Fruit fly (Drosophila melanogaster) whole organism, embryonic: Measurements from ENCODE around the gene Dhdds.

Source experiments
- Aef1 ChIP-seq: fragments of 200-800 bp; sonication (Bioruptor generic); IDR thresholded peaks from 3 replicates; pipeline ENCODE4 v1.3.6; 2022; ENCODE audit warnings: missing biosample characterization, missing genetic modification characterization
- Blimp-1 ChIP-seq: fragments of 200-800 bp; sonication (Bioruptor generic); optimal IDR thresholded peaks from 3 replicates; lab custom pipeline; 2018; ENCODE audit warnings: missing biosample characterization, missing genetic modification characterization, mild to moderate bottlenecking, moderate library complexity, missing genetic modification reagents
- CG10654 ChIP-seq: fragments of 200-800 bp; sonication (Bioruptor generic); optimal IDR thresholded peaks from 2 replicates; lab custom pipeline; 2016; ENCODE audit warnings: missing biosample characterization, missing genetic modification characterization
- CG11093 ChIP-seq: fragments of 200-800 bp; sonication (Bioruptor generic); IDR thresholded peaks from 3 replicates; pipeline ENCODE4 v1.3.6; 2022; ENCODE audit warnings: missing biosample characterization, missing genetic modification characterization
- CG12219 ChIP-seq: fragments of 200-800 bp; sonication (Bioruptor generic); optimal IDR thresholded peaks from 3 replicates; lab custom pipeline; 2018; ENCODE audit warnings: missing biosample characterization, mild to moderate bottlenecking, missing genetic modification characterization
- CG12391 ChIP-seq: fragments of 200-800 bp; sonication (Bioruptor generic); optimal IDR thresholded peaks from 3 replicates; lab custom pipeline; 2018; ENCODE audit warnings: missing biosample characterization, mild to moderate bottlenecking, missing genetic modification characterization, moderate library complexity
- CG15073 ChIP-seq: fragments of 200-800 bp; sonication (Bioruptor generic); optimal IDR thresholded peaks from 2 replicates; lab custom pipeline; 2016; ENCODE audit warnings: missing biosample characterization, missing genetic modification characterization
- CG1602 ChIP-seq: fragments of 200-800 bp; sonication (Bioruptor generic); optimal IDR thresholded peaks from 3 replicates; lab custom pipeline; 2016; ENCODE audit warnings: missing biosample characterization, missing genetic modification characterization
- CG17328 ChIP-seq: fragments of 200-800 bp; sonication (Bioruptor generic); IDR thresholded peaks from 2 replicates; pipeline ENCODE4 v1.3.6; 2022; ENCODE audit warnings: missing biosample characterization, missing genetic modification characterization
- CG17385 ChIP-seq: fragments of 200-800 bp; sonication (Bioruptor generic); optimal IDR thresholded peaks from 3 replicates; lab custom pipeline; 2018; ENCODE audit warnings: missing biosample characterization, mild to moderate bottlenecking, missing genetic modification characterization
- CG2678 ChIP-seq: fragments of 200-800 bp; sonication (Bioruptor generic); optimal IDR thresholded peaks from 3 replicates; lab custom pipeline; 2019; ENCODE audit warnings: missing biosample characterization, mild to moderate bottlenecking, missing genetic modification characterization, moderate library complexity
- CG2712 ChIP-seq: fragments of 200-800 bp; optimal IDR thresholded peaks from 3 replicates; lab custom pipeline; 2019; ENCODE audit warnings: missing biosample characterization, mild to moderate bottlenecking, missing genetic modification characterization, moderate library complexity
- CG31441 ChIP-seq: fragments of 200-800 bp; sonication (Bioruptor generic); IDR thresholded peaks from 2 replicates; pipeline ENCODE4 v1.3.6; 2022; ENCODE audit warnings: missing biosample characterization, missing genetic modification characterization
- CG33213 ChIP-seq: fragments of 200-800 bp; sonication (Bioruptor generic); optimal IDR thresholded peaks from 3 replicates; lab custom pipeline; 2016; ENCODE audit warnings: missing biosample characterization, missing genetic modification characterization
- CG4820 ChIP-seq: fragments of 200-800 bp; sonication (Bioruptor generic); optimal IDR thresholded peaks from 3 replicates; lab custom pipeline; 2016; ENCODE audit warnings: missing biosample characterization, missing genetic modification characterization
- CG9609 ChIP-seq: fragments of 200-800 bp; sonication (Bioruptor generic); optimal IDR thresholded peaks from 3 replicates; lab custom pipeline; 2016; ENCODE audit warnings: missing biosample characterization, missing genetic modification characterization
- D ChIP-seq, 2 experiments: fragments of 200-800 bp in 1 of 2; fragments of >200 bp in 1 of 2; sonication (Bioruptor generic) in 1 of 2; optimal IDR thresholded peaks; 2 replicates in 1 of 2; 3 replicates in 1 of 2; lab custom pipeline; 2017; ENCODE audit warnings: mild to moderate bottlenecking in 1 of 2, missing biosample characterization in 1 of 2, missing genetic modification characterization in 1 of 2, missing genetic modification reagents in 1 of 2
- Drgx ChIP-seq: fragments of 200-800 bp; sonication (Bioruptor generic); IDR thresholded peaks from 2 replicates; pipeline ENCODE4 v1.3.6; 2022; ENCODE audit warnings: missing biosample characterization, missing genetic modification characterization
- Ets65A ChIP-seq: fragments of 200-800 bp; sonication (Bioruptor generic); peaks from one replicate; lab custom pipeline; 2016; ENCODE audit warnings: missing biosample characterization, missing genetic modification characterization
- Hr51 ChIP-seq, 2 experiments: fragments of 200-800 bp; sonication (Bioruptor generic); optimal IDR thresholded peaks; 2 replicates in 1 of 2; 3 replicates in 1 of 2; lab custom pipeline; 2016 to 2018; ENCODE audit warnings: missing biosample characterization in 2 of 2, missing genetic modification characterization in 2 of 2, mild to moderate bottlenecking in 1 of 2, moderate library complexity in 1 of 2
- Hsf ChIP-seq: fragments of 200-800 bp; sonication (Bioruptor generic); optimal IDR thresholded peaks from 3 replicates; lab custom pipeline; 2016; ENCODE audit warnings: missing biosample characterization, missing genetic modification characterization
- PHDP ChIP-seq: fragments of 200-800 bp; sonication (Bioruptor generic); optimal IDR thresholded peaks from 3 replicates; lab custom pipeline; 2018; ENCODE audit warnings: missing biosample characterization, mild to moderate bottlenecking, missing genetic modification characterization, moderate library complexity
- Pdp1 ChIP-seq, 2 experiments: fragments of 200-800 bp; sonication (Bioruptor generic); optimal IDR thresholded peaks; 3 replicates each; lab custom pipeline; 2016; ENCODE audit warnings: missing biosample characterization in 2 of 2, missing genetic modification characterization in 2 of 2, mild to moderate bottlenecking in 1 of 2, moderate library complexity in 1 of 2
- Xbp1 ChIP-seq: fragments of 200-800 bp; sonication (Bioruptor generic); optimal IDR thresholded peaks from 3 replicates; lab custom pipeline; 2016; ENCODE audit warnings: missing biosample characterization, mild to moderate bottlenecking, missing genetic modification characterization
- Xrp1 ChIP-seq: fragments of 200-800 bp; sonication (Bioruptor generic); IDR thresholded peaks from 2 replicates; pipeline ENCODE4 v1.3.6; 2022; ENCODE audit warnings: missing biosample characterization, missing genetic modification characterization
- bcd ChIP-seq: fragments of 200-800 bp; sonication (Bioruptor generic); optimal IDR thresholded peaks from 2 replicates; lab custom pipeline; 2017; ENCODE audit warnings: missing biosample characterization, mild to moderate bottlenecking, missing genetic modification characterization
- ci ChIP-seq: fragments of 200-800 bp; sonication (Bioruptor generic); IDR thresholded peaks from 3 replicates; pipeline ENCODE4 v1.3.6; 2022; ENCODE audit warnings: missing biosample characterization, missing genetic modification characterization
- crol ChIP-seq: fragments of 200-800 bp; sonication (Bioruptor generic); IDR thresholded peaks from 2 replicates; pipeline ENCODE4 v1.3.6; 2022; ENCODE audit warnings: missing biosample characterization, missing genetic modification characterization
- dpn ChIP-seq, 2 experiments: fragments of 200-800 bp; sonication (Bioruptor generic); optimal IDR thresholded peaks; 3 replicates each; lab custom pipeline; 2016; ENCODE audit warnings: missing biosample characterization in 2 of 2, missing genetic modification characterization in 2 of 2
- eve ChIP-seq, 2 experiments: fragments of >200 bp; optimal IDR thresholded peaks; 2 replicates each; lab custom pipeline; 2017; ENCODE audit warnings: missing biosample characterization in 2 of 2, missing genetic modification characterization in 2 of 2
- fd3F ChIP-seq: fragments of 200-800 bp; sonication (Bioruptor generic); optimal IDR thresholded peaks from 2 replicates; lab custom pipeline; 2018; ENCODE audit warnings: missing biosample characterization, mild to moderate bottlenecking, missing genetic modification characterization, moderate library complexity
- fru ChIP-seq: fragments of >200 bp; optimal IDR thresholded peaks from 2 replicates; lab custom pipeline; 2017
- gcm ChIP-seq: fragments of 200-800 bp; sonication (Bioruptor generic); optimal IDR thresholded peaks from 2 replicates; lab custom pipeline; 2019; ENCODE audit warnings: missing biosample characterization, mild to moderate bottlenecking, missing genetic modification characterization, moderate library complexity
- gem ChIP-seq: fragments of 200-800 bp; sonication (Bioruptor generic); optimal IDR thresholded peaks from 2 replicates; lab custom pipeline; 2019; ENCODE audit warnings: missing biosample characterization, mild to moderate bottlenecking, missing genetic modification characterization, moderate library complexity
- grau ChIP-seq: fragments of 200-800 bp; optimal IDR thresholded peaks from 3 replicates; lab custom pipeline; 2019; ENCODE audit warnings: missing biosample characterization, mild to moderate bottlenecking, missing genetic modification characterization, moderate library complexity
- ind ChIP-seq: fragments of 200-800 bp; sonication (Bioruptor generic); optimal IDR thresholded peaks from 3 replicates; lab custom pipeline; 2016; ENCODE audit warnings: missing biosample characterization, missing genetic modification characterization
- lola ChIP-seq, 3 experiments: fragments of >200 bp in 2 of 3; fragments of 200-800 bp in 1 of 3; sonication (Bioruptor generic) in 1 of 3; optimal IDR thresholded peaks; 2 replicates each; lab custom pipeline; 2017 to 2019; ENCODE audit warnings: missing biosample characterization in 3 of 3, missing genetic modification characterization in 3 of 3, mild to moderate bottlenecking in 1 of 3, moderate library complexity in 1 of 3
- maf-S ChIP-seq: fragments of 200-800 bp; sonication (Bioruptor generic); optimal IDR thresholded peaks from 2 replicates; lab custom pipeline; 2016; ENCODE audit warnings: missing biosample characterization, missing genetic modification characterization
- oc ChIP-seq: fragments of 200-800 bp; sonication (Bioruptor generic); optimal IDR thresholded peaks from 2 replicates; lab custom pipeline; 2018; ENCODE audit warnings: missing biosample characterization, mild to moderate bottlenecking, missing genetic modification characterization, moderate library complexity
- onecut ChIP-seq: fragments of 200-800 bp; sonication (Bioruptor generic); IDR thresholded peaks from 2 replicates; pipeline ENCODE4 v1.3.6; 2022; ENCODE audit warnings: missing biosample characterization, missing genetic modification characterization
- org-1 ChIP-seq: fragments of 200-800 bp; sonication (Bioruptor generic); optimal IDR thresholded peaks from 2 replicates; lab custom pipeline; 2017; ENCODE audit warnings: missing biosample characterization, missing genetic modification characterization
- pum ChIP-seq: fragments of 200-800 bp; sonication (Bioruptor generic); optimal IDR thresholded peaks from 2 replicates; lab custom pipeline; 2016; ENCODE audit warnings: missing biosample characterization, missing genetic modification characterization
- rib ChIP-seq: fragments of 200-800 bp; sonication (Bioruptor generic); IDR thresholded peaks from 2 replicates; pipeline ENCODE4 v1.3.6; 2022; ENCODE audit warnings: missing biosample characterization, missing genetic modification characterization
- ssp ChIP-seq: fragments of 200-800 bp; sonication (Bioruptor generic); IDR thresholded peaks from 2 replicates; pipeline ENCODE4 v1.3.6; 2022; ENCODE audit warnings: missing biosample characterization, missing genetic modification characterization
- stwl ChIP-seq: fragments of 200-800 bp; sonication (Bioruptor generic); optimal IDR thresholded peaks from 3 replicates; lab custom pipeline; 2018; ENCODE audit warnings: missing biosample characterization, mild to moderate bottlenecking, missing genetic modification characterization, moderate library complexity
- tin ChIP-seq: fragments of 200-800 bp; sonication (Bioruptor generic); optimal IDR thresholded peaks from 3 replicates; lab custom pipeline; 2016; ENCODE audit warnings: missing biosample characterization, missing genetic modification characterization
- vvl ChIP-seq: fragments of 200-800 bp; sonication (Bioruptor generic); IDR thresholded peaks from 2 replicates; pipeline ENCODE4 v1.3.6; 2022; ENCODE audit warnings: missing biosample characterization, missing genetic modification characterization
- zfh1 ChIP-seq: fragments of 200-800 bp; sonication (Bioruptor generic); IDR thresholded peaks from 3 replicates; pipeline ENCODE4 v1.3.6; 2022; ENCODE audit warnings: missing biosample characterization, missing genetic modification characterization

The Dhdds gene

dm6 chrX:7975516-7976257 lies 42.5 kb upstream of the Dhdds start (continued):
- TF ChIP-seq CG31441 (GFP tag; lab: Robert Waterston, UW) (peak; percentile 30; the same call in 1 of the 2 replicates), zfh1 (GFP tag; lab: Robert Waterston, UW) (peak; percentile 55; the same call in 1 of the 3 replicates), dpn (GFP tag; optimal IDR thresholded peaks at IDR 0.05; lab: Kevin White, UChicago) (peak in 1 of 2 experiments; percentile 38), fd3F (no peak), CG17328 (GFP tag; lab: Robert Waterston, UW) (peak; percentile 43; the same call in 1 of the 2 replicates), Ets65A (GFP tag; lab: Kevin White, UChicago) (peak; percentile 92), CG1602 (GFP tag; lab: Kevin White, UChicago) (peak; percentile 7), crol (GFP tag; lab: Robert Waterston, UW) (peak; percentile 95), CG10654 (GFP tag; lab: Kevin White, UChicago) (peak; percentile 7), CG9609 (GFP tag; lab: Kevin White, UChicago) (peak; percentile 1), PHDP (peak; percentile 35), org-1 (GFP tag; lab: Kevin White, UChicago) (no peak), CG2678 (tag; lab: Kevin White, UChicago) (peak; percentile 33), gcm (GFP tag; lab: Kevin White, UChicago) (no peak), bcd (GFP tag; lab: Kevin White, UChicago) (no peak), eve (GFP tag; optimal IDR thresholded peaks at IDR 0.05; lab: Kevin White, UChicago) (peak in 1 of 2 experiments; percentile 48), CG17385 (GFP tag; lab: Kevin White, UChicago) (peak; percentile 9), CG12391 (peak; percentile 50), grau (peak; percentile 11), ind (peak; percentile 36), CG11093 (no peak), Drgx (GFP tag; lab: Robert Waterston, UW) (peak; percentile 35; the same call in 1 of the 2 replicates), lola (GFP tag; optimal IDR thresholded peaks at IDR 0.05; lab: Kevin White, UChicago) (peak in 1 of 3 experiments; percentile 14), oc (tag; lab: Kevin White, UChicago) (peak; percentile 63), vvl (GFP tag; lab: Robert Waterston, UW) (peak; percentile 55; the same call in 1 of the 2 replicates), gem (tag; lab: Kevin White, UChicago) (peak; percentile 67), Hsf (peak; percentile 2), ssp (0 out of 2 replicates have a peak, but pooled peaks have one; percentile 12), Pdp1 (GFP tag; optimal IDR thresholded peaks at IDR 0.05; lab: Kevin White, UChicago) (peak in 1 of 2 experiments; percentile 22), Hr51 (GFP tag; optimal IDR thresholded peaks at IDR 0.05; lab: Kevin White, UChicago) (peak in 1 of 2 experiments; percentile 43), fru (lab: Kevin White, UChicago) (no peak), CG12219 (peak; percentile 16), Aef1 (GFP tag; lab: Robert Waterston, UW) (no peak), ci (peak; percentile 74), onecut (0 out of 2 replicates have a peak, but pooled peaks have one; percentile 11), CG2712 (peak; percentile 47), tin (GFP tag; lab: Kevin White, UChicago) (peak; percentile 12), maf-S (GFP tag; lab: Kevin White, UChicago) (no peak), rib (GFP tag; lab: Robert Waterston, UW) (no peak), CG4820 (GFP tag; lab: Kevin White, UChicago) (peak; percentile 10), CG15073 (no peak), pum (GFP tag; lab: Kevin White, UChicago) (peak; percentile 24), D (optimal IDR thresholded peaks at IDR 0.05; lab: Kevin White, UChicago) (no peak), D (GFP tag; optimal IDR thresholded peaks at IDR 0.05; lab: Kevin White, UChicago) (peak; percentile 4), CG33213 (GFP tag; lab: Kevin White, UChicago) (peak; percentile 1), stwl (tag; lab: Kevin White, UChicago) (no peak), Xbp1 (peak; percentile 18), Xrp1 (GFP tag; lab: Robert Waterston, UW) (peak; percentile 48; the same call in 1 of the 2 replicates), Blimp-1 (GFP tag; lab: Kevin White, UChicago) (peak; percentile 60)
